Worm (Caenorhabditis elegans): Measurements from ENCODE around the gene tag-325.
"Not testable (repeated sequence)": the region's sequence is repeated elsewhere in the genome, so short reads cannot be mapped to it uniquely, and the experiment has no call there.

tag-325 gene

ce11 chrIII:4778003-4778402 is 18.6 kb upstream of the tag-325 start, which contains the start of gene B0393.7:
B0393.7 (minus strand) TSS chrIII:4778103.
- TF ChIP-seq fos-1 (tag; optimal IDR thresholded peaks at IDR 0.05) (no peak), nhr-11 (tag; optimal IDR thresholded peaks at IDR 0.05) (no peak), nhr-28 (tag; optimal IDR thresholded peaks at IDR 0.05) (no peak), mml-1 (tag; optimal IDR thresholded peaks at IDR 0.05) (no peak), ceh-82 (tag; optimal IDR thresholded peaks at IDR 0.05) (no peak)

- TF ChIP-seq pqm-1 (tag; optimal IDR thresholded peaks at IDR 0.05) (peak; percentile 35), ceh-28 (tag; optimal IDR thresholded peaks at IDR 0.05) (no peak), elt-2 (tag; optimal IDR thresholded peaks at IDR 0.05) (peak; percentile 55), hmg-11 (tag; optimal IDR thresholded peaks at IDR 0.05) (no peak), nhr-43 (tag; optimal IDR thresholded peaks at IDR 0.05; ENCODE audit: poor library complexity, severe bottlenecking) (no peak), egl-27 (tag; optimal IDR thresholded peaks at IDR 0.05) (no peak), ZK546.5 (tag; optimal IDR thresholded peaks at IDR 0.05) (no peak), nhr-237 (tag; optimal IDR thresholded peaks at IDR 0.05) (no peak), unc-62 (GFP tag; optimal IDR thresholded peaks at IDR 0.05) (no peak)
Measured at ce11 chrIII:4779855-4780254, 16.8 kb upstream of the tag-325 start, which contains the start of gene B0393.9. B0393.9 (minus strand) TSS chrIII:4780157.

ce11 chrIII:4781937-4782576 is 14.6 kb upstream of the tag-325 start, which contains the start of the genes gex-5 and C38D4.10:
gex-5 (minus strand) TSS chrIII:4781987.
C38D4.10 (plus strand) TSS chrIII:4782526.
- TF ChIP-seq ceh-9, ztf-11, egl-27 (tag; optimal IDR thresholded peaks at IDR 0.05): not testable (repeated sequence)

ce11 chrIII:4785131-4785530 is 11.5 kb upstream of the tag-325 start, which contains the start of gene enu-3.2:
enu-3.2 (minus strand) TSS chrIII:4785235.
- TF ChIP-seq ceh-9 (tag; optimal IDR thresholded peaks at IDR 0.05); ztf-4 (tag; optimal IDR thresholded peaks at IDR 0.05); unc-62 (GFP tag; optimal IDR thresholded peaks at IDR 0.05): not testable (repeated sequence)

ce11 chrIII:4785714-4786113 is 10.9 kb upstream of the tag-325 start, which contains the start of gene mel-28:
mel-28 (plus strand) TSS chrIII:4786080.
- TF ChIP-seq hmg-11 (tag; optimal IDR thresholded peaks at IDR 0.05), result no peak
- TF ChIP-seq egl-5 (tag; optimal IDR thresholded peaks at IDR 0.05), result peak; percentile 44
- TF ChIP-seq lsy-12 (tag; optimal IDR thresholded peaks at IDR 0.05), result no peak
- no peak for TF ChIP-seq sea-2 (GFP tag; optimal IDR thresholded peaks at IDR 0.05)
- TF ChIP-seq nhr-23 (tag; optimal IDR thresholded peaks at IDR 0.05), result no peak
- no peak for TF ChIP-seq fos-1 (tag; optimal IDR thresholded peaks at IDR 0.05)
- TF ChIP-seq fkh-2 (tag; optimal IDR thresholded peaks at IDR 0.05), result no peak
- no peak for TF ChIP-seq elt-3 (tag; optimal IDR thresholded peaks at IDR 0.05)
- no peak for TF ChIP-seq aly-2 (tag; optimal IDR thresholded peaks at IDR 0.05)
- peak; percentile 20 for TF ChIP-seq lin-15B (tag; optimal IDR thresholded peaks at IDR 0.05)
- TF ChIP-seq tbx-2 (tag; optimal IDR thresholded peaks at IDR 0.05), result no peak
- peak; percentile 48 for TF ChIP-seq pha-4 (tag; optimal IDR thresholded peaks at IDR 0.05)
- TF ChIP-seq fkh-10 (GFP tag; optimal IDR thresholded peaks at IDR 0.05), result no peak

ce11 chrIII:4792560-4793136 is 4.0 kb upstream of the tag-325 start, which contains the start of gene mip-1:
mip-1 (plus strand) TSS chrIII:4793086.
- TF ChIP-seq egl-5 (tag; optimal IDR thresholded peaks at IDR 0.05) (no peak), elt-2 (tag; optimal IDR thresholded peaks at IDR 0.05) (no peak), unc-62 (GFP tag; optimal IDR thresholded peaks at IDR 0.05) (no peak), egl-27 (tag; optimal IDR thresholded peaks at IDR 0.05) (no peak), skn-1 (tag; optimal IDR thresholded peaks at IDR 0.05) (no peak), nhr-237 (tag; optimal IDR thresholded peaks at IDR 0.05) (no peak), fkh-10 (GFP tag; optimal IDR thresholded peaks at IDR 0.05) (no peak), ceh-28 (tag; optimal IDR thresholded peaks at IDR 0.05) (no peak), elt-1 (tag; optimal IDR thresholded peaks at IDR 0.05) (no peak), lin-15B (tag; optimal IDR thresholded peaks at IDR 0.05) (no peak), nhr-28 (tag; optimal IDR thresholded peaks at IDR 0.05) (no peak)

Measured in whole organism, L3 larva.